Worm (Caenorhabditis elegans): ENCODE results near the gene C14A4.13.

- TF ChIP-seq bed-3 (GFP tag; optimal IDR thresholded peaks at IDR 0.05), result no peak
- TF ChIP-seq drap-1 (GFP tag; optimal IDR thresholded peaks at IDR 0.05), result no peak
Observed at ce11 chrII:10605512-10605911, 12.7 kb upstream of the C14A4.13 start, which contains the start of gene taf-13.

Measured in whole organism, mixed stage, embryonic.